Worm (Caenorhabditis elegans) whole organism, L4 larva: ENCODE results near the gene F59A1.11.

Experiments
- F26F4.8 ChIP-seq: fragments of 200-800 bp; sonication (Bioruptor generic); conservative IDR thresholded peaks from 2 replicates; pipeline ENCODE4 v1.3.6; 2022; ENCODE audit warnings: missing genetic modification characterization, missing compliant biosample characterization
- F49E8.2 ChIP-seq: sonication (generic microtip); optimal IDR thresholded peaks from 2 replicates; lab custom pipeline; 2016; ENCODE audit warnings: missing compliant biosample characterization, mild to moderate bottlenecking, missing genetic modification characterization, borderline replicate concordance
- T26A8.4 ChIP-seq: fragments of 200-800 bp; sonication (Bioruptor generic); IDR thresholded peaks from 2 replicates; pipeline ENCODE4 v1.3.6; 2022; ENCODE audit warnings: missing genetic modification characterization, missing compliant biosample characterization
- Y105C5A.15 ChIP-seq: fragments of 200-800 bp; sonication (Bioruptor generic); IDR thresholded peaks from 2 replicates; pipeline ENCODE4 v1.3.6; 2022; ENCODE audit warnings: missing genetic modification characterization, missing compliant biosample characterization
- Y48G9A.11 ChIP-seq: fragments of 200-800 bp; sonication (Bioruptor generic); IDR thresholded peaks from 2 replicates; pipeline ENCODE4 v1.3.6; 2022; ENCODE audit warnings: missing genetic modification reagents, missing genetic modification characterization, missing compliant biosample characterization
- Y75B8A.6 ChIP-seq: fragments of 200-800 bp; sonication (Bioruptor generic); IDR thresholded peaks from 2 replicates; pipeline ENCODE4 v1.3.6; 2022; ENCODE audit warnings: missing genetic modification reagents, missing genetic modification characterization, missing compliant biosample characterization
- ZK546.5 ChIP-seq, 2 experiments: sonication (generic microtip); optimal IDR thresholded peaks; 2 replicates each; lab custom pipeline; 2017; ENCODE audit warnings: missing biosample characterization in 2 of 2, missing genetic modification characterization in 2 of 2
- aly-2 ChIP-seq: sonication (generic microtip); optimal IDR thresholded peaks from 2 replicates; lab custom pipeline; 2018; ENCODE audit warnings: missing biosample characterization, missing genetic modification characterization
- arid-1 ChIP-seq: fragments of 200-800 bp; sonication (Bioruptor generic); conservative IDR thresholded peaks from 2 replicates; pipeline ENCODE4 v1.3.6; 2022; ENCODE audit warnings: missing genetic modification reagents, missing genetic modification characterization, missing compliant biosample characterization
- attf-4 ChIP-seq: sonication (generic microtip); optimal IDR thresholded peaks from 3 replicates; lab custom pipeline; 2017; ENCODE audit warnings: missing biosample characterization, missing genetic modification characterization
- ceh-32 ChIP-seq: sonication (generic microtip); optimal IDR thresholded peaks from 2 replicates; lab custom pipeline; 2016; ENCODE audit warnings: mild to moderate bottlenecking, missing genetic modification characterization, missing compliant biosample characterization; ENCODE audit not compliant: poor library complexity
- ceh-44 ChIP-seq: fragments of 200-800 bp; sonication (Bioruptor generic); IDR thresholded peaks from 2 replicates; pipeline ENCODE4 v1.3.6; 2022; ENCODE audit warnings: missing genetic modification reagents, missing genetic modification characterization, missing compliant biosample characterization
- ceh-62 ChIP-seq: sonication (generic microtip); optimal IDR thresholded peaks from 2 replicates; lab custom pipeline; 2017; ENCODE audit warnings: missing biosample characterization, missing genetic modification characterization
- ceh-82 ChIP-seq: sonication (generic microtip); optimal IDR thresholded peaks from 2 replicates; lab custom pipeline; 2017; ENCODE audit warnings: missing biosample characterization, missing genetic modification characterization
- daf-16 ChIP-seq, 3 experiments: sonication (generic microtip); optimal IDR thresholded peaks; 2 replicates each; lab custom pipeline; 2016 to 2017; ENCODE audit warnings: missing genetic modification characterization in 3 of 3, missing genetic modification reagents in 3 of 3, mild to moderate bottlenecking in 2 of 3, missing compliant biosample characterization in 2 of 3, missing biosample characterization in 1 of 3, moderate library complexity in 1 of 3
- daf-19 ChIP-seq: fragments of 200-800 bp; sonication (Bioruptor generic); conservative IDR thresholded peaks from 2 replicates; pipeline ENCODE4 v1.3.6; 2022; ENCODE audit warnings: missing genetic modification characterization, missing compliant biosample characterization
- daf-8 ChIP-seq: fragments of 200-800 bp; sonication (Bioruptor generic); IDR thresholded peaks from 2 replicates; pipeline ENCODE4 v1.3.6; 2022; ENCODE audit warnings: missing genetic modification characterization, missing compliant biosample characterization
- dmd-9 ChIP-seq: fragments of 200-800 bp; sonication (Bioruptor generic); IDR thresholded peaks from 2 replicates; pipeline ENCODE4 v1.3.6; 2022; ENCODE audit warnings: missing genetic modification reagents, missing genetic modification characterization, missing compliant biosample characterization
- duxl-1 ChIP-seq: sonication (generic microtip); optimal IDR thresholded peaks from 2 replicates; lab custom pipeline; 2016; ENCODE audit warnings: mild to moderate bottlenecking, missing genetic modification characterization, moderate library complexity, missing compliant biosample characterization; ENCODE audit not compliant: poor library complexity
- egl-43 ChIP-seq: fragments of 200-800 bp; sonication (Bioruptor generic); IDR thresholded peaks from 2 replicates; pipeline ENCODE4 v1.3.6; 2022; ENCODE audit warnings: missing genetic modification reagents, missing genetic modification characterization, missing compliant biosample characterization
- gei-8 ChIP-seq: fragments of 200-800 bp; sonication (Bioruptor generic); optimal IDR thresholded peaks from 2 replicates; lab custom pipeline; 2018; ENCODE audit warnings: mild to moderate bottlenecking, missing genetic modification characterization, missing compliant biosample characterization
- hlh-30 ChIP-seq: sonication (generic microtip); optimal IDR thresholded peaks from 2 replicates; lab custom pipeline; 2017; ENCODE audit warnings: antibody characterized with exemption, mild to moderate bottlenecking, missing genetic modification characterization, missing compliant biosample characterization; ENCODE audit not compliant: insufficient read depth
- hmg-1.1 ChIP-seq: fragments of 200-800 bp; sonication (Bioruptor generic); IDR thresholded peaks from 2 replicates; pipeline ENCODE4 v1.3.6; 2022; ENCODE audit warnings: missing genetic modification reagents, missing genetic modification characterization, missing compliant biosample characterization
- lin-1 ChIP-seq: fragments of 200-800 bp; sonication (Bioruptor generic); IDR thresholded peaks from 2 replicates; pipeline ENCODE4 v1.3.6; 2022; ENCODE audit warnings: missing genetic modification reagents, missing genetic modification characterization, missing compliant biosample characterization
- lin-13 ChIP-seq: fragments of 150-350 bp; optimal IDR thresholded peaks from 2 replicates; lab custom pipeline; 2014; ENCODE audit warnings: missing biosample characterization, missing genetic modification reagents, missing genetic modification characterization
- lir-3 ChIP-seq: sonication (generic microtip); optimal IDR thresholded peaks from 2 replicates; lab custom pipeline; 2016; ENCODE audit warnings: mild to moderate bottlenecking, missing genetic modification characterization, missing compliant biosample characterization
- lsy-2 ChIP-seq, 2 experiments: fragments of 150-350 bp in 1 of 2; sonication (generic microtip) in 1 of 2; optimal IDR thresholded peaks; 2 replicates each; lab custom pipeline; 2014 to 2017; ENCODE audit warnings: missing biosample characterization in 2 of 2, missing genetic modification characterization in 2 of 2
- mdt-29 ChIP-seq: fragments of 200-800 bp; sonication (Bioruptor generic); IDR thresholded peaks from 2 replicates; pipeline ENCODE4 v1.3.6; 2022; ENCODE audit warnings: missing genetic modification reagents, missing genetic modification characterization, missing compliant biosample characterization
- mep-1 ChIP-seq: fragments of 150-350 bp; sonication (generic microtip); optimal IDR thresholded peaks from 3 replicates; lab custom pipeline; 2014; ENCODE audit warnings: missing biosample characterization, missing genetic modification characterization
- mes-2 ChIP-seq: sonication (generic microtip); optimal IDR thresholded peaks from 2 replicates; lab custom pipeline; 2016; ENCODE audit warnings: missing genotype, mild to moderate bottlenecking, missing genetic modification characterization, missing compliant biosample characterization; ENCODE audit not compliant: poor library complexity, severe bottlenecking
- nhr-10 ChIP-seq: fragments of 150-350 bp; optimal IDR thresholded peaks from 2 replicates; lab custom pipeline; 2014; ENCODE audit warnings: missing biosample characterization, missing genetic modification characterization
- nhr-11 ChIP-seq: fragments of 150-350 bp; optimal IDR thresholded peaks from 2 replicates; lab custom pipeline; 2014; ENCODE audit warnings: missing biosample characterization, missing genetic modification characterization
- nhr-111 ChIP-seq: fragments of 200-800 bp; sonication (Bioruptor generic); optimal IDR thresholded peaks from 2 replicates; lab custom pipeline; 2018; ENCODE audit warnings: mild to moderate bottlenecking, missing genetic modification characterization, missing compliant biosample characterization
- nhr-237 ChIP-seq: sonication (generic microtip); optimal IDR thresholded peaks from 2 replicates; lab custom pipeline; 2017; ENCODE audit warnings: missing biosample characterization, missing genetic modification characterization
- nhr-28 ChIP-seq: fragments of 150-350 bp; optimal IDR thresholded peaks from 2 replicates; lab custom pipeline; 2014; ENCODE audit warnings: missing biosample characterization, missing genetic modification characterization
- nhr-48 ChIP-seq: sonication (generic microtip); optimal IDR thresholded peaks from 2 replicates; lab custom pipeline; 2016; ENCODE audit warnings: mild to moderate bottlenecking, missing genetic modification characterization, missing compliant biosample characterization
- nhr-6 ChIP-seq: fragments of 150-350 bp; optimal IDR thresholded peaks from 2 replicates; lab custom pipeline; 2014; ENCODE audit warnings: missing biosample characterization, missing genetic modification characterization
- nhr-76 ChIP-seq: fragments of 150-350 bp; optimal IDR thresholded peaks from 2 replicates; lab custom pipeline; 2014; ENCODE audit warnings: missing biosample characterization, missing genetic modification characterization
- nhr-77 ChIP-seq: fragments of 150-350 bp; optimal IDR thresholded peaks from 2 replicates; lab custom pipeline; 2014; ENCODE audit warnings: missing biosample characterization, missing genetic modification characterization
- php-3 ChIP-seq: fragments of 200-800 bp; sonication (Bioruptor generic); IDR thresholded peaks from 2 replicates; pipeline ENCODE4 v1.3.6; 2022; ENCODE audit warnings: missing genetic modification reagents, missing genetic modification characterization, missing compliant biosample characterization
- rbr-2 ChIP-seq: sonication (generic microtip); optimal IDR thresholded peaks from 2 replicates; lab custom pipeline; 2016; ENCODE audit warnings: missing genotype, missing genetic modification characterization, missing compliant biosample characterization
- saeg-2 ChIP-seq: fragments of 200-800 bp; sonication (Bioruptor generic); IDR thresholded peaks from 2 replicates; pipeline ENCODE4 v1.3.6; 2022; ENCODE audit warnings: missing genetic modification reagents, missing genetic modification characterization, missing compliant biosample characterization
- sdz-12 ChIP-seq: fragments of 200-800 bp; sonication (Bioruptor generic); optimal IDR thresholded peaks from 2 replicates; lab custom pipeline; 2018; ENCODE audit warnings: mild to moderate bottlenecking, missing genetic modification characterization, missing compliant biosample characterization
- set-16 ChIP-seq: fragments of 200-800 bp; sonication (Bioruptor generic); IDR thresholded peaks from 2 replicates; pipeline ENCODE4 v1.3.6; 2022; ENCODE audit warnings: missing genetic modification reagents, missing genetic modification characterization, missing compliant biosample characterization
- snpc-1.2 ChIP-seq: fragments of 200-800 bp; sonication (Bioruptor generic); IDR thresholded peaks from 2 replicates; pipeline ENCODE4 v1.3.6; 2022; ENCODE audit warnings: missing genetic modification reagents, missing genetic modification characterization, missing compliant biosample characterization
- tra-1 ChIP-seq: fragments of 200-800 bp; sonication (Bioruptor generic); IDR thresholded peaks from 2 replicates; pipeline ENCODE4 v1.3.6; 2022; ENCODE audit warnings: missing genetic modification reagents, missing genetic modification characterization, missing compliant biosample characterization
- unc-39 ChIP-seq: sonication (generic microtip); optimal IDR thresholded peaks from 2 replicates; lab custom pipeline; 2017; ENCODE audit warnings: missing biosample characterization, missing genetic modification characterization
- vab-7 ChIP-seq: fragments of 200-800 bp; sonication (Bioruptor generic); IDR thresholded peaks from 2 replicates; pipeline ENCODE4 v1.3.6; 2022; ENCODE audit warnings: missing genetic modification reagents, missing genetic modification characterization, missing compliant biosample characterization
- zfp-3 ChIP-seq: fragments of 200-800 bp; sonication (Bioruptor generic); conservative IDR thresholded peaks from 2 replicates; pipeline ENCODE4 v1.3.6; 2022; ENCODE audit warnings: missing genetic modification reagents, missing genetic modification characterization, missing compliant biosample characterization
- ztf-7 ChIP-seq: fragments of 150-350 bp; optimal IDR thresholded peaks from 2 replicates; lab custom pipeline; 2014; ENCODE audit warnings: missing biosample characterization, missing genetic modification characterization

The F59A1.11 gene

DNA sequence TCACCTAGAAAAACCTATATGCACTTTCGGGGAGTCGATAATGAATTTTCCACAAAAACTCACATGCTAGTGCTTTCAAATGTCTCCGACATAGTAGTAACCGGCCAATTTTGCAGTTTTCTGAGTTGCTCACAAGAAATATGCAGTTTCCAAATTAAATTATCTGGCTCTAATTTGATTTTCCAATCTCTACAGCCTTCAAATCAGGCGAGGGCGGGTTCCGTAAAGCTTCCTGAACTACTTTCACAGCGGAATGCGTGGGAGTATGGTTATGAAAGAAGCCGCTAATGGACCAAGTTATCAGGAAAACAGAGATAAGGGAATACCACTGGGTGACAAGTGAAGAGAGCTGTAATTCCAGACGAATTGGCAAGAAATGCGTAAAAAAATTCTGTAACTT lies at the start of gene F59A1.11:
TSS of gene F59A1.11 (minus strand) at position 101 of the 400 bp plus-strand sequence.
- TF ChIP-seq ceh-62 (tag; lab: Kevin White, UChicago) (no peak), lin-13 (GFP tag; lab: Kevin White, UChicago) (no peak), nhr-237 (tag; lab: Kevin White, UChicago) (no peak), lin-1 (GFP tag; lab: Robert Waterston, UW) (no peak), mep-1 (no peak), vab-7 (GFP tag; lab: Robert Waterston, UW) (no peak), unc-39 (tag; lab: Kevin White, UChicago) (no peak), lir-3 (tag; lab: Kevin White, UChicago) (no peak), dmd-9 (no peak), rbr-2 (tag; lab: Kevin White, UChicago) (no peak), zfp-3 (GFP tag; lab: Robert Waterston, UW) (no peak), aly-2 (tag; lab: Kevin White, UChicago) (no peak), ceh-44 (no peak), nhr-10 (tag; lab: Kevin White, UChicago) (no peak), hlh-30 (tag; lab: Kevin White, UChicago) (no peak), arid-1 (no peak), set-16 (GFP tag; lab: Robert Waterston, UW) (no peak), ceh-82 (tag; lab: Kevin White, UChicago) (no peak), nhr-111 (GFP tag; lab: Kevin White, UChicago) (no peak), hmg-1.1 (no peak)

DNA sequence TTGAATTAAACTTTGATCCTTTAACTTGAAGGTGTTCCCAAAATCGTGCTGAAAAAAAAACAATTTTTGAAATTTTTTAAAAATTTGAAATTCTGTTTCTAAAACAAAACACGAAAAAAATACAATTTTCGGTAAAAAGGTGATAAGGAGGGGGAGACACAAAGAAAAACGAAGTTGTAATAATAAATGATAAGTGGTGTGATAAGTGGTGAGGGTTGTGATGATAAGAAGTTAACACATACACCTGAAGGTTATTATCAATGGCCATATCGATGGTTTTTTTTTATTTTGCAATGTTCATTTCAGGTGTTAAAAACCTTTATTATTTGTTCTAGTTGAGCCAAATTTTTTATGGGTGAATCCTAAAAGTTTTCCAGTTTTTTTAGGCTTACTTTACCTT lies 48.5 kb upstream of the F59A1.11 start, which contains the start of gene twk-33:
TSS of gene twk-33 (minus strand) at position 48 of the 400 bp plus-strand sequence.
- TF ChIP-seq sdz-12 (no peak), Y48G9A.11 (GFP tag; lab: Robert Waterston, UW) (no peak), daf-16 (GFP tag; optimal IDR thresholded peaks at IDR 0.05; lab: Kevin White, UChicago) (no peak), daf-16 (tag; optimal IDR thresholded peaks at IDR 0.05; lab: Kevin White, UChicago) (peak; percentile 63), ceh-32 (tag; lab: Kevin White, UChicago) (no peak), Y105C5A.15 (GFP tag; lab: Robert Waterston, UW) (no peak), lsy-2 (tag; optimal IDR thresholded peaks at IDR 0.05; lab: Kevin White, UChicago) (no peak), daf-8 (GFP tag; lab: Robert Waterston, UW) (no peak), F49E8.2 (tag; lab: Kevin White, UChicago) (no peak), arid-1 (no peak), gei-8 (GFP tag; lab: Kevin White, UChicago) (no peak), daf-19 (no peak), saeg-2 (no peak), ZK546.5 (tag; optimal IDR thresholded peaks at IDR 0.05; lab: Kevin White, UChicago) (no peak), nhr-11 (no peak), nhr-28 (peak; percentile 91), aly-2 (tag; lab: Kevin White, UChicago) (no peak), duxl-1 (no peak), hlh-30 (tag; lab: Kevin White, UChicago) (no peak), nhr-6 (no peak), nhr-76 (tag; lab: Kevin White, UChicago) (no peak), attf-4 (no peak), F26F4.8 (no peak), php-3 (GFP tag; lab: Robert Waterston, UW) (peak; percentile 61; the same call in 1 of the 2 replicates), T26A8.4 (GFP tag; lab: Robert Waterston, UW) (no peak), ceh-44 (no peak), ztf-7 (tag; lab: Kevin White, UChicago) (no peak), mdt-29 (GFP tag; lab: Robert Waterston, UW) (no peak), nhr-77 (peak; percentile 44), mes-2 (tag; lab: Kevin White, UChicago) (no peak), lin-13 (GFP tag; lab: Kevin White, UChicago) (no peak), dmd-9 (no peak), snpc-1.2 (GFP tag; lab: Robert Waterston, UW) (no peak), Y75B8A.6 (GFP tag; lab: Robert Waterston, UW) (no peak), nhr-48 (no peak), unc-39 (tag; lab: Kevin White, UChicago) (no peak), egl-43 (GFP tag; lab: Robert Waterston, UW) (no peak), tra-1 (GFP tag; lab: Robert Waterston, UW) (peak; percentile 68; the same call in 1 of the 2 replicates)
